Fruit fly (Drosophila melanogaster) whole organism, adult: ENCODE results near the gene CdGAPr.

ENCODE experiments used
- Hr96 ChIP-seq: fragments of 200-800 bp; sonication (Bioruptor generic); optimal IDR thresholded peaks from 2 replicates; lab custom pipeline; 2016; ENCODE audit warnings: missing biosample characterization, missing genetic modification characterization
- cic ChIP-seq: fragments of 200-800 bp; sonication (Bioruptor generic); optimal IDR thresholded peaks from 2 replicates; lab custom pipeline; 2017; ENCODE audit warnings: missing biosample characterization, mild to moderate bottlenecking, missing genetic modification characterization, moderate library complexity

dm6 chr2L:19768967-19769366 is 22.7 kb downstream of the CdGAPr start, which contains the start of gene bsh:
- TF ChIP-seq Hr96 (no peak), cic (no peak)
